Fruit fly (Drosophila melanogaster): ENCODE data around the gene shtd.

Gene shtd

dm6 chrX:15450327-15450644 is 12.0 kb downstream of the shtd start:
- TF ChIP-seq fru (GFP tag; optimal IDR thresholded peaks at IDR 0.05) (no peak), psq (GFP tag; optimal IDR thresholded peaks at IDR 0.05) (no peak), Vsx2 (GFP tag; optimal IDR thresholded peaks at IDR 0.05; ENCODE audit: partially characterized antibody) (no peak), pan (optimal IDR thresholded peaks at IDR 0.05) (no peak), rgr (GFP tag; optimal IDR thresholded peaks at IDR 0.05) (no peak)

- no peak for TF ChIP-seq pan (optimal IDR thresholded peaks at IDR 0.05)
- TF ChIP-seq lola (GFP tag; optimal IDR thresholded peaks at IDR 0.05) = no peak
- TF ChIP-seq Rel (GFP tag; optimal IDR thresholded peaks at IDR 0.05) = no peak
- peak; percentile 95 for TF ChIP-seq Rel (tag; optimal IDR thresholded peaks at IDR 0.05)
- no peak for TF ChIP-seq GATAd (GFP tag; optimal IDR thresholded peaks at IDR 0.05)
- no peak for TF ChIP-seq Hnf4 (GFP tag; optimal IDR thresholded peaks at IDR 0.05)
- TF ChIP-seq Myc (optimal IDR thresholded peaks at IDR 0.05) = no peak
- no peak for TF ChIP-seq Hr78 (GFP tag; optimal IDR thresholded peaks at IDR 0.05)
- TF ChIP-seq dsf (GFP tag; optimal IDR thresholded peaks at IDR 0.05; ENCODE audit: borderline replicate concordance) = no peak
- peak; percentile 19 for TF ChIP-seq Hr83 (GFP tag; optimal IDR thresholded peaks at IDR 0.05; ENCODE audit: poor library complexity, severe bottlenecking)
- TF ChIP-seq dmrt93B (GFP tag; optimal IDR thresholded peaks at IDR 0.05) = no peak
- TF ChIP-seq HLH106 (tag; optimal IDR thresholded peaks at IDR 0.05) = no peak
- TF ChIP-seq foxo (GFP tag; optimal IDR thresholded peaks at IDR 0.05) = peak in 1 of 2 experiments; percentile 35
- no peak for TF ChIP-seq Dif (GFP tag; optimal IDR thresholded peaks at IDR 0.05; ENCODE audit: partially characterized antibody)
- peak; percentile 18 for TF ChIP-seq psq (GFP tag; optimal IDR thresholded peaks at IDR 0.05)
- TF ChIP-seq rgr (GFP tag; optimal IDR thresholded peaks at IDR 0.05) = peak; percentile 17
- TF ChIP-seq ey (GFP tag; optimal IDR thresholded peaks at IDR 0.05) = peak; percentile 29
- TF ChIP-seq Dfd (GFP tag; optimal IDR thresholded peaks at IDR 0.05) = no peak
- TF ChIP-seq tai (GFP tag; optimal IDR thresholded peaks at IDR 0.05) = no peak
- peak; percentile 8 for TF ChIP-seq Sp1 (GFP tag; optimal IDR thresholded peaks at IDR 0.05)
- TF ChIP-seq jim (GFP tag; optimal IDR thresholded peaks at IDR 0.05) = no peak
- no peak for TF ChIP-seq brk (GFP tag; optimal IDR thresholded peaks at IDR 0.05)
- TF ChIP-seq h (GFP tag; optimal IDR thresholded peaks at IDR 0.05) = peak; percentile 23
- TF ChIP-seq CG9705 (GFP tag; optimal IDR thresholded peaks at IDR 0.05) = no peak
- TF ChIP-seq CrebA (GFP tag; optimal IDR thresholded peaks at IDR 0.05; ENCODE audit: borderline replicate concordance) = no peak
- TF ChIP-seq Mio (GFP tag; optimal IDR thresholded peaks at IDR 0.05) = no peak
- no peak for TF ChIP-seq usp (GFP tag; optimal IDR thresholded peaks at IDR 0.05)
- TF ChIP-seq CG32264 (GFP tag; optimal IDR thresholded peaks at IDR 0.05) = no peak
- TF ChIP-seq sv (GFP tag; optimal IDR thresholded peaks at IDR 0.05) = peak; percentile 1
- TF ChIP-seq sage (GFP tag; optimal IDR thresholded peaks at IDR 0.05) = no peak
- TF ChIP-seq N (GFP tag; optimal IDR thresholded peaks at IDR 0.05) = no peak
- TF ChIP-seq OdsH (GFP tag; optimal IDR thresholded peaks at IDR 0.05) = no peak
- no peak for TF ChIP-seq Vsx2 (GFP tag; optimal IDR thresholded peaks at IDR 0.05; ENCODE audit: partially characterized antibody)
- no peak for TF ChIP-seq Abd-B (GFP tag; optimal IDR thresholded peaks at IDR 0.05)
- TF ChIP-seq br (GFP tag; optimal IDR thresholded peaks at IDR 0.05) = peak; percentile 8
- no peak for TF ChIP-seq Jra (GFP tag; optimal IDR thresholded peaks at IDR 0.05)
- TF ChIP-seq dl (GFP tag; optimal IDR thresholded peaks at IDR 0.05; ENCODE audit: insufficient read depth in 1 of 2, partially characterized antibody in 2 of 2) = no peak
- TF ChIP-seq woc (GFP tag; optimal IDR thresholded peaks at IDR 0.05) = peak; percentile 58
- peak; percentile 29 for TF ChIP-seq fru (GFP tag; optimal IDR thresholded peaks at IDR 0.05)
These were observed 12.5 kb downstream of the shtd start, which contains the start of the genes Scamp and Ahcy for dm6 chrX:15449490-15450326. Gene Scamp (minus strand): TSS chrX:15449883. Gene Ahcy (plus strand): TSS chrX:15450261.

Data from whole organism, wandering third instar larva.